Fruit fly (Drosophila melanogaster) whole organism, embryonic: Measurements from ENCODE around the gene Rrp5.
A peak's percentile ranks its signal among the peaks of the same experiment; 100 is the strongest.

Source experiments
- Abd-B ChIP-seq: fragments of 200-800 bp; sonication (Bioruptor generic); optimal IDR thresholded peaks from 2 replicates; lab custom pipeline; 2018; ENCODE audit warnings: missing biosample characterization, mild to moderate bottlenecking, missing genetic modification characterization, moderate library complexity
- B-H1 ChIP-seq: fragments of 200-800 bp; sonication (Bioruptor generic); IDR thresholded peaks from 3 replicates; pipeline ENCODE4 v1.3.6; 2022; ENCODE audit warnings: missing biosample characterization, missing genetic modification characterization
- Blimp-1 ChIP-seq: fragments of 200-800 bp; sonication (Bioruptor generic); optimal IDR thresholded peaks from 3 replicates; lab custom pipeline; 2018; ENCODE audit warnings: missing biosample characterization, missing genetic modification characterization, mild to moderate bottlenecking, moderate library complexity, missing genetic modification reagents
- CG10321 ChIP-seq: fragments of 200-800 bp; sonication (Bioruptor generic); IDR thresholded peaks from 2 replicates; pipeline ENCODE4 v1.3.6; 2022; ENCODE audit warnings: missing biosample characterization, missing genetic modification characterization
- CG11560 ChIP-seq: fragments of 200-800 bp; sonication (Bioruptor generic); IDR thresholded peaks from 3 replicates; pipeline ENCODE4 v1.3.6; 2022; ENCODE audit warnings: missing biosample characterization, missing genetic modification characterization
- CG12236 ChIP-seq: fragments of 200-800 bp; sonication (Bioruptor generic); optimal IDR thresholded peaks from 2 replicates; lab custom pipeline; 2016; ENCODE audit warnings: missing biosample characterization, missing genetic modification characterization
- CG12391 ChIP-seq: fragments of 200-800 bp; sonication (Bioruptor generic); optimal IDR thresholded peaks from 3 replicates; lab custom pipeline; 2018; ENCODE audit warnings: missing biosample characterization, mild to moderate bottlenecking, missing genetic modification characterization, moderate library complexity
- CG15269 ChIP-seq: fragments of 200-800 bp; sonication (Bioruptor generic); optimal IDR thresholded peaks from 2 replicates; lab custom pipeline; 2018; ENCODE audit warnings: missing biosample characterization, mild to moderate bottlenecking, missing genetic modification characterization, moderate library complexity
- CG15514 ChIP-seq: fragments of 200-800 bp; sonication (Bioruptor generic); optimal IDR thresholded peaks from 3 replicates; lab custom pipeline; 2017; ENCODE audit warnings: missing biosample characterization, missing genetic modification characterization, mild to moderate bottlenecking, moderate library complexity, missing genetic modification reagents
- CG18011 ChIP-seq: fragments of 200-800 bp; sonication (Bioruptor generic); optimal IDR thresholded peaks from 2 replicates; lab custom pipeline; 2017; ENCODE audit warnings: missing biosample characterization, missing genetic modification characterization, mild to moderate bottlenecking, moderate library complexity, missing genotype
- CG32532 ChIP-seq: fragments of 200-800 bp; sonication (Bioruptor generic); IDR thresholded peaks from 2 replicates; pipeline ENCODE4 v1.3.6; 2022; ENCODE audit warnings: missing biosample characterization, missing genetic modification characterization
- CG33213 ChIP-seq: fragments of 200-800 bp; sonication (Bioruptor generic); optimal IDR thresholded peaks from 3 replicates; lab custom pipeline; 2016; ENCODE audit warnings: missing biosample characterization, missing genetic modification characterization
- CG3838 ChIP-seq: fragments of 200-800 bp; sonication (Bioruptor generic); optimal IDR thresholded peaks from 3 replicates; lab custom pipeline; 2016; ENCODE audit warnings: missing biosample characterization, missing genetic modification characterization
- CG3847 ChIP-seq: fragments of 200-800 bp; sonication (Bioruptor generic); IDR thresholded peaks from 2 replicates; pipeline ENCODE4 v1.3.6; 2022; ENCODE audit warnings: missing biosample characterization, missing genetic modification characterization
- CG3995 ChIP-seq: fragments of 200-800 bp; sonication (Bioruptor generic); optimal IDR thresholded peaks from 3 replicates; lab custom pipeline; 2016; ENCODE audit warnings: missing biosample characterization, missing genetic modification characterization
- CG4282 ChIP-seq: fragments of 200-800 bp; sonication (Bioruptor generic); optimal IDR thresholded peaks from 2 replicates; lab custom pipeline; 2016; ENCODE audit warnings: missing biosample characterization, missing genetic modification characterization
- CG4424 ChIP-seq: fragments of 200-800 bp; sonication (Bioruptor generic); optimal IDR thresholded peaks from 3 replicates; lab custom pipeline; 2016; ENCODE audit warnings: missing biosample characterization, missing genetic modification characterization
- CG4617 ChIP-seq: fragments of 200-800 bp; sonication (Bioruptor generic); optimal IDR thresholded peaks from 3 replicates; lab custom pipeline; 2016; ENCODE audit warnings: missing biosample characterization, missing genetic modification characterization, borderline replicate concordance
- CG6791 ChIP-seq: fragments of 200-800 bp; sonication (Bioruptor generic); IDR thresholded peaks from 3 replicates; pipeline ENCODE4 v1.3.6; 2022; ENCODE audit warnings: missing biosample characterization, missing genetic modification characterization; ENCODE audit not compliant: partially characterized antibody
- CG7963 ChIP-seq: fragments of 200-800 bp; sonication (Bioruptor generic); IDR thresholded peaks from 3 replicates; pipeline ENCODE4 v1.3.6; 2022; ENCODE audit warnings: missing biosample characterization, missing genetic modification characterization; ENCODE audit not compliant: partially characterized antibody
- CG8924 ChIP-seq: fragments of 200-800 bp; optimal IDR thresholded peaks from 3 replicates; lab custom pipeline; 2019; ENCODE audit warnings: missing biosample characterization, mild to moderate bottlenecking, missing genetic modification characterization, moderate library complexity
- CoRest ChIP-seq: fragments of 200-800 bp; sonication (Bioruptor generic); optimal IDR thresholded peaks from 3 replicates; lab custom pipeline; 2018; ENCODE audit warnings: missing biosample characterization, mild to moderate bottlenecking, missing genetic modification characterization, moderate library complexity
- Dbx ChIP-seq: fragments of 200-800 bp; sonication (Bioruptor generic); IDR thresholded peaks from 3 replicates; pipeline ENCODE4 v1.3.6; 2022; ENCODE audit warnings: missing biosample characterization, missing genetic modification characterization
- Dfd ChIP-seq, 2 experiments: fragments of >200 bp; optimal IDR thresholded peaks; 2 replicates each; lab custom pipeline; 2017; ENCODE audit warnings: missing biosample characterization in 2 of 2, missing genetic modification characterization in 2 of 2
- Ets65A ChIP-seq: fragments of 200-800 bp; sonication (Bioruptor generic); peaks from one replicate; lab custom pipeline; 2016; ENCODE audit warnings: missing biosample characterization, missing genetic modification characterization
- HmgD ChIP-seq: fragments of 200-800 bp; sonication (Bioruptor generic); optimal IDR thresholded peaks from 3 replicates; lab custom pipeline; 2016; ENCODE audit warnings: missing biosample characterization, missing genetic modification characterization
- HmgZ ChIP-seq: fragments of 200-800 bp; sonication (Bioruptor generic); optimal IDR thresholded peaks from 2 replicates; lab custom pipeline; 2018; ENCODE audit warnings: missing biosample characterization, mild to moderate bottlenecking, missing genetic modification characterization
- Lhr ChIP-seq: fragments of 200-800 bp; sonication (Bioruptor generic); optimal IDR thresholded peaks from 3 replicates; lab custom pipeline; 2017; ENCODE audit warnings: mild to moderate bottlenecking, missing biosample characterization, missing genetic modification reagents, missing genetic modification characterization
- Myb ChIP-seq: fragments of 200-800 bp; sonication (Bioruptor generic); optimal IDR thresholded peaks from 2 replicates; lab custom pipeline; 2016; ENCODE audit warnings: missing biosample characterization, missing genetic modification characterization
- Rx ChIP-seq: fragments of 200-800 bp; sonication (Bioruptor generic); IDR thresholded peaks from 2 replicates; pipeline ENCODE4 v1.3.6; 2022; ENCODE audit warnings: missing biosample characterization, missing genetic modification characterization
- Sin3A ChIP-seq: fragments of >200 bp; optimal IDR thresholded peaks from 2 replicates; lab custom pipeline; 2018
- bbx ChIP-seq: fragments of 200-800 bp; sonication (Bioruptor generic); IDR thresholded peaks from 2 replicates; pipeline ENCODE4 v1.3.6; 2022; ENCODE audit warnings: missing biosample characterization, missing genetic modification characterization; ENCODE audit not compliant: partially characterized antibody
- cato ChIP-seq: fragments of 200-800 bp; sonication (Bioruptor generic); optimal IDR thresholded peaks from 2 replicates; lab custom pipeline; 2016; ENCODE audit warnings: missing biosample characterization, missing genetic modification characterization, borderline replicate concordance
- dysf ChIP-seq: fragments of 200-800 bp; sonication (Bioruptor generic); IDR thresholded peaks from 3 replicates; pipeline ENCODE4 v1.3.6; 2022; ENCODE audit warnings: missing biosample characterization, missing genetic modification characterization
- eyg ChIP-seq: fragments of 200-800 bp; sonication (Bioruptor generic); optimal IDR thresholded peaks from 3 replicates; lab custom pipeline; 2016; ENCODE audit warnings: missing biosample characterization, missing genetic modification characterization
- gem ChIP-seq: fragments of 200-800 bp; sonication (Bioruptor generic); optimal IDR thresholded peaks from 2 replicates; lab custom pipeline; 2019; ENCODE audit warnings: missing biosample characterization, mild to moderate bottlenecking, missing genetic modification characterization, moderate library complexity
- gfzf ChIP-seq: fragments of 200-800 bp; sonication (Bioruptor generic); optimal IDR thresholded peaks from 2 replicates; lab custom pipeline; 2016; ENCODE audit warnings: missing biosample characterization, mild to moderate bottlenecking, missing genetic modification characterization, moderate library complexity
- her ChIP-seq: fragments of 200-800 bp; sonication (Bioruptor generic); optimal IDR thresholded peaks from 2 replicates; lab custom pipeline; 2016; ENCODE audit warnings: missing biosample characterization, missing genetic modification characterization
- hkb ChIP-seq, 2 experiments: fragments of 200-800 bp in 1 of 2; fragments of >200 bp in 1 of 2; sonication (Bioruptor generic) in 1 of 2; IDR thresholded peaks in 1 of 2; optimal IDR thresholded peaks in 1 of 2; 2 replicates each; pipeline versions ENCODE4 v1.3.6 to Lab custom; 2017 to 2022; ENCODE audit warnings: missing biosample characterization in 1 of 2, missing genetic modification characterization in 1 of 2
- knrl ChIP-seq: fragments of 200-800 bp; sonication (Bioruptor generic); IDR thresholded peaks from 3 replicates; pipeline ENCODE4 v1.3.6; 2022; ENCODE audit warnings: missing biosample characterization, missing genetic modification characterization; ENCODE audit not compliant: partially characterized antibody
- lilli ChIP-seq: fragments of 200-800 bp; sonication (Bioruptor generic); optimal IDR thresholded peaks from 3 replicates; lab custom pipeline; 2016; ENCODE audit warnings: missing biosample characterization, missing genetic modification characterization
- nmo ChIP-seq: fragments of 200-800 bp; sonication (Bioruptor generic); optimal IDR thresholded peaks from 2 replicates; lab custom pipeline; 2018; ENCODE audit warnings: missing biosample characterization, mild to moderate bottlenecking, missing genetic modification characterization, moderate library complexity
- onecut ChIP-seq: fragments of 200-800 bp; sonication (Bioruptor generic); IDR thresholded peaks from 2 replicates; pipeline ENCODE4 v1.3.6; 2022; ENCODE audit warnings: missing biosample characterization, missing genetic modification characterization
- pzg ChIP-seq: fragments of 200-800 bp; sonication (Bioruptor generic); optimal IDR thresholded peaks from 3 replicates; lab custom pipeline; 2018; ENCODE audit warnings: missing biosample characterization, mild to moderate bottlenecking, missing genetic modification characterization, moderate library complexity
- ranshi ChIP-seq: fragments of 200-800 bp; sonication (Bioruptor generic); IDR thresholded peaks from 2 replicates; pipeline ENCODE4 v1.3.6; 2022; ENCODE audit warnings: missing biosample characterization, missing genetic modification characterization
- seq ChIP-seq: fragments of 200-800 bp; sonication (Bioruptor generic); IDR thresholded peaks from 2 replicates; pipeline ENCODE4 v1.3.6; 2022; ENCODE audit warnings: missing biosample characterization, missing genetic modification characterization
- sob ChIP-seq: fragments of 200-800 bp; sonication (Bioruptor generic); IDR thresholded peaks from 2 replicates; pipeline ENCODE4 v1.3.6; 2022; ENCODE audit warnings: missing biosample characterization, missing genetic modification characterization
- stwl ChIP-seq: fragments of 200-800 bp; sonication (Bioruptor generic); optimal IDR thresholded peaks from 3 replicates; lab custom pipeline; 2018; ENCODE audit warnings: missing biosample characterization, mild to moderate bottlenecking, missing genetic modification characterization, moderate library complexity
- unpg ChIP-seq: fragments of 200-800 bp; sonication (Bioruptor generic); optimal IDR thresholded peaks from 3 replicates; lab custom pipeline; 2018; ENCODE audit warnings: missing biosample characterization, mild to moderate bottlenecking, missing genetic modification characterization, moderate library complexity

Gene Rrp5

dm6 chr3R:24361583-24361982 lies 28.5 kb upstream of the Rrp5 start, which contains the start of the genes CG5762 and CG33339:
Gene CG5762, minus strand, starts transcription at chr3R:24361683.
Gene CG33339, plus strand, starts transcription at chr3R:24361847.
- TF ChIP-seq unpg (GFP tag; lab: Kevin White, UChicago) = no peak
- no peak for TF ChIP-seq seq (GFP tag; lab: Robert Waterston, UW)
- TF ChIP-seq Dbx = no peak
- no peak for TF ChIP-seq CG32532 (GFP tag; lab: Robert Waterston, UW)
- TF ChIP-seq eyg (GFP tag; lab: Kevin White, UChicago) = no peak
- TF ChIP-seq cato (GFP tag; lab: Kevin White, UChicago) = no peak
- no peak for TF ChIP-seq CG3838 (GFP tag; lab: Kevin White, UChicago)
- TF ChIP-seq sob = no peak
- TF ChIP-seq CG15269 = no peak
- no peak for TF ChIP-seq Dfd (GFP tag; optimal IDR thresholded peaks at IDR 0.05; lab: Kevin White, UChicago)
- TF ChIP-seq hkb (optimal IDR thresholded peaks at IDR 0.05; lab: Kevin White, UChicago) = no peak
- no peak for TF ChIP-seq hkb (GFP tag; IDR thresholded peaks at IDR 0.05; lab: Robert Waterston, UW)
- TF ChIP-seq CG18011 (GFP tag; lab: Kevin White, UChicago) = no peak

dm6 chr3R:24359957-24360356 lies 26.8 kb upstream of the Rrp5 start, which contains the start of gene CG18528:
Gene CG18528, minus strand, starts transcription at chr3R:24360144.
- TF ChIP-seq CG10321 (no peak), stwl (tag; lab: Kevin White, UChicago) (peak; percentile 73), CG7963 (GFP tag; lab: Robert Waterston, UW) (no peak), Myb (peak; percentile 97), seq (GFP tag; lab: Robert Waterston, UW) (peak; percentile 11; the same call in 1 of the 2 replicates), CG4617 (GFP tag; lab: Kevin White, UChicago) (peak; percentile 15), CG11560 (tag; lab: Robert Waterston, UW) (peak; percentile 54; the same call in 1 of the 3 replicates), bbx (GFP tag; lab: Robert Waterston, UW) (0 out of 2 replicates have a peak, but pooled peaks have one; percentile 39), HmgD (GFP tag; lab: Kevin White, UChicago) (peak; percentile 50), her (GFP tag; lab: Kevin White, UChicago) (peak; percentile 82), CoRest (peak; percentile 64), dysf (0 out of 3 replicates have a peak, but pooled peaks have one; percentile 6), CG4282 (GFP tag; lab: Kevin White, UChicago) (no peak), HmgZ (peak; percentile 60), onecut (GFP tag; lab: Robert Waterston, UW) (no peak), CG15514 (peak; percentile 51), lilli (GFP tag; lab: Kevin White, UChicago) (no peak), Rx (no peak), CG3995 (GFP tag; lab: Kevin White, UChicago) (peak; percentile 71), Abd-B (GFP tag; lab: Kevin White, UChicago) (peak; percentile 82), Ets65A (GFP tag; lab: Kevin White, UChicago) (peak; percentile 85), CG33213 (GFP tag; lab: Kevin White, UChicago) (peak; percentile 66), knrl (GFP tag; lab: Robert Waterston, UW) (peak; percentile 15; the same call in 1 of the 3 replicates), CG12236 (GFP tag; lab: Kevin White, UChicago) (peak; percentile 3), Sin3A (lab: Kevin White, UChicago) (peak; percentile 29), B-H1 (GFP tag; lab: Robert Waterston, UW) (no peak), CG12391 (tag; lab: Kevin White, UChicago) (peak; percentile 6), pzg (peak; percentile 89), CG8924 (tag; lab: Kevin White, UChicago) (peak; percentile 24), CG3847 (GFP tag; lab: Robert Waterston, UW) (no peak), gem (tag; lab: Kevin White, UChicago) (no peak), nmo (GFP tag; lab: Kevin White, UChicago) (peak; percentile 43), ranshi (no peak), gfzf (GFP tag; lab: Kevin White, UChicago) (peak; percentile 96), CG4424 (GFP tag; lab: Kevin White, UChicago) (no peak), Lhr (peak; percentile 84), CG6791 (GFP tag; lab: Robert Waterston, UW) (no peak; the same call in 2 of the 3 replicates), Blimp-1 (GFP tag; lab: Kevin White, UChicago) (no peak)
